Worm (Caenorhabditis elegans): ENCODE measurements around the gene R144.10.

Gene R144.10

ce11 chrIII:4962393-4962792, 39.7 kb downstream of the R144.10 start, which contains the start of gene vps-22:
Gene vps-22, minus strand, starts transcription at chrIII:4962493.
- TF ChIP-seq nhr-28 (tag; optimal IDR thresholded peaks at IDR 0.05), result no peak
- no peak for TF ChIP-seq drap-1 (GFP tag; optimal IDR thresholded peaks at IDR 0.05)
- TF ChIP-seq sem-2 (GFP tag; optimal IDR thresholded peaks at IDR 0.05), result no peak
- TF ChIP-seq ces-1 (GFP tag; optimal IDR thresholded peaks at IDR 0.05), result no peak

ce11 chrIII:4961281-4961680, 40.9 kb downstream of the R144.10 start:
- TF ChIP-seq tbx-8 (GFP tag; optimal IDR thresholded peaks at IDR 0.05), result no peak
- no peak for TF ChIP-seq ceh-43 (GFP tag; optimal IDR thresholded peaks at IDR 0.05)

ce11 chrIII:4960204-4960603, 41.9 kb downstream of the R144.10 start, which contains the start of gene C27F2.4:
Gene C27F2.4, minus strand, starts transcription at chrIII:4960304.
- TF ChIP-seq tbx-8 (GFP tag; optimal IDR thresholded peaks at IDR 0.05), result no peak
- no peak for TF ChIP-seq lin-32 (GFP tag; optimal IDR thresholded peaks at IDR 0.05)
- no peak for TF ChIP-seq zip-8 (tag; optimal IDR thresholded peaks at IDR 0.05)
- no peak for TF ChIP-seq ceh-83 (GFP tag; optimal IDR thresholded peaks at IDR 0.05)
- TF ChIP-seq nhr-2 (tag; optimal IDR thresholded peaks at IDR 0.05), result no peak
- TF ChIP-seq hlh-1 (tag; optimal IDR thresholded peaks at IDR 0.05), result no peak
- no peak for TF ChIP-seq nhr-237 (tag; optimal IDR thresholded peaks at IDR 0.05)
- no peak for TF ChIP-seq unc-39 (tag; optimal IDR thresholded peaks at IDR 0.05)
- no peak for TF ChIP-seq cnd-1 (tag; optimal IDR thresholded peaks at IDR 0.05)
- no peak for TF ChIP-seq ceh-39 (tag; optimal IDR thresholded peaks at IDR 0.05)
- no peak for TF ChIP-seq pha-4 (tag; optimal IDR thresholded peaks at IDR 0.05)
- no peak for TF ChIP-seq ztf-11 (tag; optimal IDR thresholded peaks at IDR 0.05)
- no peak for TF ChIP-seq lsy-2 (tag; optimal IDR thresholded peaks at IDR 0.05)
- TF ChIP-seq mep-1 (tag; optimal IDR thresholded peaks at IDR 0.05), result no peak
- no peak for TF ChIP-seq elt-3 (tag; optimal IDR thresholded peaks at IDR 0.05)
- TF ChIP-seq flh-1 (GFP tag; optimal IDR thresholded peaks at IDR 0.05), result no peak
- no peak for TF ChIP-seq snpc-4 (tag; optimal IDR thresholded peaks at IDR 0.05)
- no peak for TF ChIP-seq ceh-43 (GFP tag; optimal IDR thresholded peaks at IDR 0.05)
- no peak for TF ChIP-seq sem-2 (GFP tag; optimal IDR thresholded peaks at IDR 0.05)

- TF ChIP-seq ceh-83 (GFP tag; optimal IDR thresholded peaks at IDR 0.05), result no peak
- no peak for TF ChIP-seq ceh-39 (tag; optimal IDR thresholded peaks at IDR 0.05)
- TF ChIP-seq unc-120 (tag; optimal IDR thresholded peaks at IDR 0.05; ENCODE audit: poor library complexity, severe bottlenecking), result no peak
- no peak for TF ChIP-seq hlh-1 (tag; optimal IDR thresholded peaks at IDR 0.05)
- no peak for TF ChIP-seq lin-13 (tag; optimal IDR thresholded peaks at IDR 0.05)
- TF ChIP-seq nhr-76 (tag; optimal IDR thresholded peaks at IDR 0.05), result no peak
These were observed 45.6 kb downstream of the R144.10 start, which contains the start of gene C26E6.1 for ce11 chrIII:4956566-4956965. Gene C26E6.1, plus strand, starts transcription at chrIII:4956866.

ce11 chrIII:4952970-4953369, 49.2 kb downstream of the R144.10 start:
- no peak for TF ChIP-seq lsy-2 (tag; optimal IDR thresholded peaks at IDR 0.05)
- no peak for TF ChIP-seq unc-39 (tag; optimal IDR thresholded peaks at IDR 0.05)
- no peak for TF ChIP-seq blmp-1 (tag; optimal IDR thresholded peaks at IDR 0.05)
- no peak for TF ChIP-seq nhr-237 (tag; optimal IDR thresholded peaks at IDR 0.05)
- no peak for TF ChIP-seq ztf-11 (tag; optimal IDR thresholded peaks at IDR 0.05)
- TF ChIP-seq nhr-2 (tag; optimal IDR thresholded peaks at IDR 0.05), result no peak
- TF ChIP-seq nhr-76 (tag; optimal IDR thresholded peaks at IDR 0.05), result no peak
- no peak for TF ChIP-seq mab-5 (tag; optimal IDR thresholded peaks at IDR 0.05)
- no peak for TF ChIP-seq mls-2 (tag; optimal IDR thresholded peaks at IDR 0.05)
- no peak for TF ChIP-seq zip-8 (tag; optimal IDR thresholded peaks at IDR 0.05)
- TF ChIP-seq tbx-8 (GFP tag; optimal IDR thresholded peaks at IDR 0.05), result no peak
- no peak for TF ChIP-seq ces-1 (GFP tag; optimal IDR thresholded peaks at IDR 0.05)
- TF ChIP-seq bed-3 (GFP tag; optimal IDR thresholded peaks at IDR 0.05), result no peak

ce11 chrIII:4951824-4952223, 50.3 kb downstream of the R144.10 start, which contains the start of gene flh-2:
Gene flh-2, plus strand, starts transcription at chrIII:4952124.
- TF ChIP-seq ceh-83 (GFP tag; optimal IDR thresholded peaks at IDR 0.05), result no peak
- TF ChIP-seq elt-1 (tag; optimal IDR thresholded peaks at IDR 0.05; ENCODE audit: borderline replicate concordance, insufficient read depth), result no peak
- TF ChIP-seq lin-32 (GFP tag; optimal IDR thresholded peaks at IDR 0.05), result no peak
- TF ChIP-seq nhr-28 (tag; optimal IDR thresholded peaks at IDR 0.05), result no peak
- no peak for TF ChIP-seq unc-39 (tag; optimal IDR thresholded peaks at IDR 0.05)
- TF ChIP-seq elt-3 (tag; optimal IDR thresholded peaks at IDR 0.05), result no peak
- no peak for TF ChIP-seq ceh-39 (tag; optimal IDR thresholded peaks at IDR 0.05)
- no peak for TF ChIP-seq sem-2 (GFP tag; optimal IDR thresholded peaks at IDR 0.05)
- no peak for TF ChIP-seq ham-2 (GFP tag; optimal IDR thresholded peaks at IDR 0.05)
- no peak for TF ChIP-seq flh-1 (GFP tag; optimal IDR thresholded peaks at IDR 0.05)
- no peak for TF ChIP-seq nhr-76 (tag; optimal IDR thresholded peaks at IDR 0.05)
- no peak for TF ChIP-seq tbx-8 (GFP tag; optimal IDR thresholded peaks at IDR 0.05)
- TF ChIP-seq lsy-2 (tag; optimal IDR thresholded peaks at IDR 0.05), result no peak
- TF ChIP-seq blmp-1 (tag; optimal IDR thresholded peaks at IDR 0.05), result no peak
- no peak for TF ChIP-seq pha-4 (tag; optimal IDR thresholded peaks at IDR 0.05)
- no peak for TF ChIP-seq mls-2 (tag; optimal IDR thresholded peaks at IDR 0.05)
- TF ChIP-seq nhr-237 (tag; optimal IDR thresholded peaks at IDR 0.05), result no peak
- no peak for TF ChIP-seq nhr-2 (tag; optimal IDR thresholded peaks at IDR 0.05)
- TF ChIP-seq ceh-43 (GFP tag; optimal IDR thresholded peaks at IDR 0.05), result no peak
- no peak for TF ChIP-seq snpc-4 (tag; optimal IDR thresholded peaks at IDR 0.05)
